Fruit fly (Drosophila melanogaster) whole organism, embryonic: ENCODE measurements around the gene CG14367.
A peak's percentile ranks its signal among the peaks of the same experiment; 100 is the strongest.

Source experiments
- Aef1 ChIP-seq: fragments of 200-800 bp; sonication (Bioruptor generic); IDR thresholded peaks from 3 replicates; pipeline ENCODE4 v1.3.6; 2022; ENCODE audit warnings: missing biosample characterization, missing genetic modification characterization
- B-H2 ChIP-seq: fragments of 200-800 bp; sonication (Bioruptor generic); optimal IDR thresholded peaks from 2 replicates; lab custom pipeline; 2018; ENCODE audit warnings: missing biosample characterization, mild to moderate bottlenecking, missing genetic modification characterization
- CG10565 ChIP-seq: fragments of 200-800 bp; sonication (Bioruptor generic); optimal IDR thresholded peaks from 3 replicates; lab custom pipeline; 2016; ENCODE audit warnings: missing biosample characterization, mild to moderate bottlenecking, missing genetic modification characterization
- CG13624 ChIP-seq: fragments of 200-800 bp; sonication (Bioruptor generic); optimal IDR thresholded peaks from 2 replicates; lab custom pipeline; 2016; ENCODE audit warnings: missing biosample characterization, missing genetic modification characterization
- CG14667 ChIP-seq: fragments of 200-800 bp; sonication (Bioruptor generic); IDR thresholded peaks from 2 replicates; pipeline ENCODE4 v1.3.6; 2022; ENCODE audit warnings: missing biosample characterization, missing genetic modification characterization
- CG15696 ChIP-seq: fragments of 200-800 bp; sonication (Bioruptor generic); optimal IDR thresholded peaks from 2 replicates; lab custom pipeline; 2019; ENCODE audit warnings: missing biosample characterization, mild to moderate bottlenecking, missing genetic modification characterization, moderate library complexity
- CG17328 ChIP-seq: fragments of 200-800 bp; sonication (Bioruptor generic); IDR thresholded peaks from 2 replicates; pipeline ENCODE4 v1.3.6; 2022; ENCODE audit warnings: missing biosample characterization, missing genetic modification characterization
- CG17829 ChIP-seq: fragments of 200-800 bp; optimal IDR thresholded peaks from 2 replicates; lab custom pipeline; 2019; ENCODE audit warnings: missing biosample characterization, mild to moderate bottlenecking, missing genetic modification characterization, moderate library complexity
- CG18476 ChIP-seq: fragments of 200-800 bp; sonication (Bioruptor generic); optimal IDR thresholded peaks from 2 replicates; lab custom pipeline; 2016; ENCODE audit warnings: missing biosample characterization, mild to moderate bottlenecking, missing genetic modification characterization
- CG18599 ChIP-seq: fragments of 200-800 bp; sonication (Bioruptor generic); optimal IDR thresholded peaks from 3 replicates; lab custom pipeline; 2017; ENCODE audit warnings: missing biosample characterization, missing genetic modification characterization, mild to moderate bottlenecking, moderate library complexity, missing genetic modification reagents
- CG2889 ChIP-seq: fragments of 200-800 bp; sonication (Bioruptor generic); IDR thresholded peaks from 3 replicates; pipeline ENCODE4 v1.3.6; 2022; ENCODE audit warnings: missing biosample characterization, missing genetic modification characterization
- CG3281 ChIP-seq: fragments of 200-800 bp; sonication (Bioruptor generic); optimal IDR thresholded peaks from 3 replicates; lab custom pipeline; 2017; ENCODE audit warnings: missing biosample characterization, mild to moderate bottlenecking, missing genetic modification characterization
- CG42726 ChIP-seq: fragments of 200-800 bp; sonication (Bioruptor generic); IDR thresholded peaks from 2 replicates; pipeline ENCODE4 v1.3.6; 2022; ENCODE audit warnings: missing biosample characterization, missing genetic modification characterization; ENCODE audit not compliant: partially characterized antibody
- CG4730 ChIP-seq: fragments of 200-800 bp; sonication (Bioruptor generic); IDR thresholded peaks from 2 replicates; pipeline ENCODE4 v1.3.6; 2022; ENCODE audit warnings: missing biosample characterization, missing genetic modification characterization
- CG8765 ChIP-seq: fragments of 200-800 bp; sonication (Bioruptor generic); IDR thresholded peaks from 2 replicates; pipeline ENCODE4 v1.3.6; 2022; ENCODE audit warnings: missing biosample characterization, missing genetic modification characterization
- CG9215 ChIP-seq: fragments of 200-800 bp; sonication (Bioruptor generic); IDR thresholded peaks from 2 replicates; pipeline ENCODE4 v1.3.6; 2022; ENCODE audit warnings: missing biosample characterization, missing genetic modification characterization
- Chrac-16 ChIP-seq: fragments of 200-800 bp; sonication (Bioruptor generic); optimal IDR thresholded peaks from 3 replicates; lab custom pipeline; 2016; ENCODE audit warnings: missing biosample characterization, missing genetic modification characterization
- CoRest ChIP-seq: fragments of 200-800 bp; sonication (Bioruptor generic); optimal IDR thresholded peaks from 3 replicates; lab custom pipeline; 2018; ENCODE audit warnings: missing biosample characterization, mild to moderate bottlenecking, missing genetic modification characterization, moderate library complexity
- CrebB ChIP-seq: fragments of 200-800 bp; sonication (Bioruptor generic); optimal IDR thresholded peaks from 3 replicates; lab custom pipeline; 2018; ENCODE audit warnings: missing biosample characterization, mild to moderate bottlenecking, missing genetic modification characterization
- D ChIP-seq, 2 experiments: fragments of 200-800 bp in 1 of 2; fragments of >200 bp in 1 of 2; sonication (Bioruptor generic) in 1 of 2; optimal IDR thresholded peaks; 2 replicates in 1 of 2; 3 replicates in 1 of 2; lab custom pipeline; 2017; ENCODE audit warnings: mild to moderate bottlenecking in 1 of 2, missing biosample characterization in 1 of 2, missing genetic modification characterization in 1 of 2, missing genetic modification reagents in 1 of 2
- Dref ChIP-seq: fragments of 200-800 bp; sonication (Bioruptor generic); IDR thresholded peaks from 2 replicates; pipeline ENCODE4 v1.3.6; 2022; ENCODE audit warnings: missing biosample characterization, missing genetic modification characterization
- ERR ChIP-seq: fragments of 200-800 bp; sonication (Bioruptor generic); optimal IDR thresholded peaks from 2 replicates; lab custom pipeline; 2016; ENCODE audit warnings: missing biosample characterization, missing genetic modification characterization
- Gug ChIP-seq: fragments of 200-800 bp; sonication (Bioruptor generic); IDR thresholded peaks from 4 replicates; pipeline ENCODE4 v1.3.6; 2022; ENCODE audit warnings: missing biosample characterization, missing genetic modification characterization
- H2.0 ChIP-seq: fragments of 200-800 bp; sonication (Bioruptor generic); IDR thresholded peaks from 2 replicates; pipeline ENCODE4 v1.3.6; 2022; ENCODE audit warnings: missing biosample characterization, missing genetic modification characterization
- HLH3B ChIP-seq: fragments of 200-800 bp; sonication (Bioruptor generic); IDR thresholded peaks from 2 replicates; pipeline ENCODE4 v1.3.6; 2022; ENCODE audit warnings: missing biosample characterization, missing genetic modification characterization
- Hsf ChIP-seq: fragments of 200-800 bp; sonication (Bioruptor generic); optimal IDR thresholded peaks from 3 replicates; lab custom pipeline; 2016; ENCODE audit warnings: missing biosample characterization, missing genetic modification characterization
- Pdp1 ChIP-seq, 2 experiments: fragments of 200-800 bp; sonication (Bioruptor generic); optimal IDR thresholded peaks; 3 replicates each; lab custom pipeline; 2016; ENCODE audit warnings: missing biosample characterization in 2 of 2, missing genetic modification characterization in 2 of 2, mild to moderate bottlenecking in 1 of 2, moderate library complexity in 1 of 2
- Ptx1 ChIP-seq: fragments of 200-800 bp; sonication (Bioruptor generic); IDR thresholded peaks from 2 replicates; pipeline ENCODE4 v1.3.6; 2022; ENCODE audit warnings: missing biosample characterization, missing genetic modification characterization
- Ravus ChIP-seq: fragments of 200-800 bp; sonication (Bioruptor generic); IDR thresholded peaks from 2 replicates; pipeline ENCODE4 v1.3.6; 2022; ENCODE audit warnings: missing biosample characterization, missing genetic modification characterization
- YL-1 ChIP-seq: fragments of 200-800 bp; sonication (Bioruptor generic); optimal IDR thresholded peaks from 3 replicates; lab custom pipeline; 2017; ENCODE audit warnings: missing biosample characterization, mild to moderate bottlenecking, missing genetic modification characterization
- aop ChIP-seq: fragments of 200-800 bp; sonication (Bioruptor generic); IDR thresholded peaks from 2 replicates; pipeline ENCODE4 v1.3.6; 2022; ENCODE audit warnings: missing biosample characterization, missing genetic modification characterization
- bbx ChIP-seq: fragments of 200-800 bp; sonication (Bioruptor generic); IDR thresholded peaks from 2 replicates; pipeline ENCODE4 v1.3.6; 2022; ENCODE audit warnings: missing biosample characterization, missing genetic modification characterization; ENCODE audit not compliant: partially characterized antibody
- cas ChIP-seq: fragments of 200-800 bp; sonication (Bioruptor generic); IDR thresholded peaks from 2 replicates; pipeline ENCODE4 v1.3.6; 2022; ENCODE audit warnings: missing biosample characterization, missing genetic modification characterization
- croc ChIP-seq: fragments of 200-800 bp; sonication (Bioruptor generic); conservative IDR thresholded peaks from 3 replicates; pipeline ENCODE4 v1.3.6; 2022; ENCODE audit warnings: missing biosample characterization, missing genetic modification characterization
- emc ChIP-seq: fragments of 200-800 bp; sonication (Bioruptor generic); optimal IDR thresholded peaks from 2 replicates; lab custom pipeline; 2016; ENCODE audit warnings: missing biosample characterization, missing genetic modification characterization
- eyg ChIP-seq: fragments of 200-800 bp; sonication (Bioruptor generic); optimal IDR thresholded peaks from 3 replicates; lab custom pipeline; 2016; ENCODE audit warnings: missing biosample characterization, missing genetic modification characterization
- gt ChIP-seq: fragments of 200-800 bp; sonication (Bioruptor generic); IDR thresholded peaks from 2 replicates; pipeline ENCODE4 v1.3.6; 2022; ENCODE audit warnings: missing biosample characterization, missing genetic modification characterization
- ind ChIP-seq: fragments of 200-800 bp; sonication (Bioruptor generic); optimal IDR thresholded peaks from 3 replicates; lab custom pipeline; 2016; ENCODE audit warnings: missing biosample characterization, missing genetic modification characterization
- jumu ChIP-seq: fragments of 200-800 bp; sonication (Bioruptor generic); optimal IDR thresholded peaks from 3 replicates; lab custom pipeline; 2016; ENCODE audit warnings: missing biosample characterization, missing genetic modification characterization
- knrl ChIP-seq: fragments of 200-800 bp; sonication (Bioruptor generic); IDR thresholded peaks from 3 replicates; pipeline ENCODE4 v1.3.6; 2022; ENCODE audit warnings: missing biosample characterization, missing genetic modification characterization; ENCODE audit not compliant: partially characterized antibody
- lbe ChIP-seq: fragments of 200-800 bp; sonication (Bioruptor generic); optimal IDR thresholded peaks from 2 replicates; lab custom pipeline; 2016; ENCODE audit warnings: missing biosample characterization, mild to moderate bottlenecking, missing genetic modification characterization
- onecut ChIP-seq: fragments of 200-800 bp; sonication (Bioruptor generic); IDR thresholded peaks from 2 replicates; pipeline ENCODE4 v1.3.6; 2022; ENCODE audit warnings: missing biosample characterization, missing genetic modification characterization
- pfk ChIP-seq: fragments of 200-800 bp; sonication (Bioruptor generic); optimal IDR thresholded peaks from 2 replicates; lab custom pipeline; 2018; ENCODE audit warnings: missing biosample characterization, mild to moderate bottlenecking, missing genetic modification characterization, moderate library complexity
- prd ChIP-seq, 3 experiments: fragments of >200 bp in 2 of 3; fragments of 200-800 bp in 1 of 3; sonication (Bioruptor generic) in 1 of 3; optimal IDR thresholded peaks in 2 of 3; IDR thresholded peaks in 1 of 3; 2 replicates in 2 of 3; 3 replicates in 1 of 3; pipeline versions ENCODE4 v1.3.6 to Lab custom; 2017 to 2022; ENCODE audit warnings: missing biosample characterization in 1 of 3, missing genetic modification characterization in 1 of 3
- sens-2 ChIP-seq: fragments of 200-800 bp; sonication (Bioruptor generic); IDR thresholded peaks from 2 replicates; pipeline ENCODE4 v1.3.6; 2022; ENCODE audit warnings: missing biosample characterization, missing genetic modification characterization
- slou ChIP-seq: fragments of 200-800 bp; sonication (Bioruptor generic); optimal IDR thresholded peaks from 3 replicates; lab custom pipeline; 2016; ENCODE audit warnings: missing biosample characterization, missing genetic modification characterization
- stc ChIP-seq: fragments of 200-800 bp; sonication (Bioruptor generic); IDR thresholded peaks from 2 replicates; pipeline ENCODE4 v1.3.6; 2022; ENCODE audit warnings: missing biosample characterization, missing genetic modification characterization
- sug ChIP-seq: fragments of 200-800 bp; optimal IDR thresholded peaks from 2 replicates; lab custom pipeline; 2019; ENCODE audit warnings: missing biosample characterization, mild to moderate bottlenecking, missing genetic modification characterization, moderate library complexity
- zen ChIP-seq: fragments of 200-800 bp; sonication (Bioruptor generic); optimal IDR thresholded peaks from 3 replicates; lab custom pipeline; 2018; ENCODE audit warnings: missing biosample characterization, mild to moderate bottlenecking, missing genetic modification characterization, moderate library complexity
- zen2 ChIP-seq: fragments of 200-800 bp; sonication (Bioruptor generic); IDR thresholded peaks from 3 replicates; pipeline ENCODE4 v1.3.6; 2022; ENCODE audit warnings: missing biosample characterization, missing genetic modification characterization; ENCODE audit not compliant: partially characterized antibody

Gene CG14367

dm6 chr3R:13645874-13646370 is 47.9 kb upstream of the CG14367 start, which contains the start of gene sqd:
Gene sqd (minus strand): TSS chr3R:13646304.
- TF ChIP-seq CG9215 (no peak), ind (peak; percentile 38), bbx (GFP tag; lab: Robert Waterston, UW) (no peak), CG13624 (GFP tag; lab: Kevin White, UChicago) (peak; percentile 29), CG3281 (GFP tag; lab: Kevin White, UChicago) (peak; percentile 72), H2.0 (GFP tag; lab: Robert Waterston, UW) (no peak), CG17829 (tag; lab: Kevin White, UChicago) (peak; percentile 29), Pdp1 (GFP tag; optimal IDR thresholded peaks at IDR 0.05; lab: Kevin White, UChicago) (peak in 1 of 2 experiments; percentile 48), Hsf (GFP tag; lab: Kevin White, UChicago) (peak; percentile 32), gt (GFP tag; lab: Robert Waterston, UW) (no peak), B-H2 (GFP tag; lab: Kevin White, UChicago) (peak; percentile 51), zen (tag; lab: Kevin White, UChicago) (peak; percentile 50), Ravus (GFP tag; lab: Robert Waterston, UW) (no peak), CG10565 (GFP tag; lab: Kevin White, UChicago) (no peak), onecut (GFP tag; lab: Robert Waterston, UW) (0 out of 2 replicates have a peak, but pooled peaks have one; percentile 14), CG17328 (GFP tag; lab: Robert Waterston, UW) (peak; percentile 40; the same call in 1 of the 2 replicates), pfk (GFP tag; lab: Kevin White, UChicago) (peak; percentile 28), HLH3B (GFP tag; lab: Robert Waterston, UW) (peak; percentile 13; the same call in 1 of the 2 replicates), knrl (no peak), prd (optimal IDR thresholded peaks at IDR 0.05; lab: Kevin White, UChicago) (no peak), prd (GFP tag; IDR thresholded peaks at IDR 0.05; lab: Robert Waterston, UW) (peak; percentile 49; the same call in 2 of the 3 replicates), CG18599 (peak; percentile 62), zen2 (GFP tag; lab: Robert Waterston, UW) (no peak), Aef1 (GFP tag; lab: Robert Waterston, UW) (no peak), sens-2 (GFP tag; lab: Robert Waterston, UW) (no peak), YL-1 (GFP tag; lab: Kevin White, UChicago) (peak; percentile 74), CG15696 (tag; lab: Kevin White, UChicago) (peak; percentile 32), croc (GFP tag; lab: Robert Waterston, UW) (no peak), CG4730 (GFP tag; lab: Robert Waterston, UW) (no peak), CG18476 (GFP tag; lab: Kevin White, UChicago) (peak; percentile 6), D (optimal IDR thresholded peaks at IDR 0.05; lab: Kevin White, UChicago) (no peak), D (GFP tag; optimal IDR thresholded peaks at IDR 0.05; lab: Kevin White, UChicago) (no peak), CG8765 (GFP tag; lab: Robert Waterston, UW) (no peak), CG42726 (GFP tag; lab: Robert Waterston, UW) (no peak; the same call in 1 of the 2 replicates), cas (no peak), CoRest (tag; lab: Kevin White, UChicago) (peak; percentile 55), CG14667 (GFP tag; lab: Robert Waterston, UW) (no peak), Chrac-16 (GFP tag; lab: Kevin White, UChicago) (peak; percentile 22), slou (GFP tag; lab: Kevin White, UChicago) (no peak), stc (GFP tag; lab: Robert Waterston, UW) (peak; percentile 41; the same call in 1 of the 2 replicates), eyg (GFP tag; lab: Kevin White, UChicago) (no peak), Gug (GFP tag; lab: Robert Waterston, UW) (no peak), Dref (GFP tag; lab: Robert Waterston, UW) (no peak), CG2889 (GFP tag; lab: Robert Waterston, UW) (no peak), jumu (no peak), Ptx1 (GFP tag; lab: Robert Waterston, UW) (no peak), emc (GFP tag; lab: Kevin White, UChicago) (no peak), lbe (GFP tag; lab: Kevin White, UChicago) (no peak), ERR (GFP tag; lab: Kevin White, UChicago) (no peak), sug (tag; lab: Kevin White, UChicago) (no peak), aop (GFP tag; lab: Robert Waterston, UW) (no peak), CrebB (tag; lab: Kevin White, UChicago) (peak; percentile 31)
